Fruit fly (Drosophila melanogaster) whole organism: ENCODE results near the gene Cpr35B.

Experiments
- CG8478 ChIP-seq: fragments of >200 bp; optimal IDR thresholded peaks from 2 replicates; lab custom pipeline; 2018; ENCODE audit warnings: inconsistent platforms
- Dll ChIP-seq: fragments of >200 bp; optimal IDR thresholded peaks from 2 replicates; lab custom pipeline; 2017
- EcR ChIP-seq, 2 experiments: fragments of >200 bp; optimal IDR thresholded peaks; 2 replicates each; lab custom pipeline; 2017; ENCODE audit warnings: missing biosample characterization in 2 of 2, missing genetic modification characterization in 2 of 2, missing genetic modification reagents in 2 of 2
- pan ChIP-seq: fragments of >200 bp; optimal IDR thresholded peaks from 2 replicates; lab custom pipeline; 2017
- psq ChIP-seq: fragments of >200 bp; optimal IDR thresholded peaks from 2 replicates; lab custom pipeline; 2017
- usp ChIP-seq: fragments of >200 bp; optimal IDR thresholded peaks from 2 replicates; lab custom pipeline; 2017; ENCODE audit warnings: missing biosample characterization, missing genetic modification characterization, mixed read lengths

Cpr35B gene

dm6 chr2L:14401616-14402240 lies 23.3 kb downstream of the Cpr35B start:
- TF ChIP-seq Dll (lab: Kevin White, UChicago) (no peak), pan (lab: Kevin White, UChicago) (no peak), CG8478 (lab: Kevin White, UChicago) (no peak), psq (no peak), EcR (GFP tag; optimal IDR thresholded peaks at IDR 0.05; lab: Kevin White, UChicago) (no peak), usp (no peak)

DNA sequence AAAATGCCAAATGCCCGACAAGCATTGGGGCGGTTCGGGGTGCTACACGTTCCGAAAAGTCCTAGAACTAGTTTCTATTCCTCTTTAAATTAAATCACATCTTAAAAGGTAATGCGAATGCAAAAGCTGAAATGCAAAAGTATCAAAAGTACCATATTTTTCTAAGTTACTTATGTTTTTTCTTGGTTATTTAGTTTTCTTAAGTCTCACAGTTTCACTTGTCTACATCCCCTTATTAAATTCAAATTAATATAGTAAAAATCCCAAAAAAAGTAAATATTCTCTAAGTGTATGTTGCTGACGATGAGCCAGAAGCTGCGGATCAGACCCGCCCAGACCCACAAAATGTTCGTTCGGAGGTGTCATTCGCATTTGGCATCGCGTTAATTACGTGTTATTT lies 24.3 kb downstream of the Cpr35B start:
- TF ChIP-seq usp (no peak), psq (no peak), EcR (GFP tag; optimal IDR thresholded peaks at IDR 0.05; lab: Kevin White, UChicago) (no peak), Dll (lab: Kevin White, UChicago) (no peak), pan (lab: Kevin White, UChicago) (no peak), CG8478 (lab: Kevin White, UChicago) (no peak)

dm6 chr2L:14399326-14399725 lies 25.7 kb downstream of the Cpr35B start:
- TF ChIP-seq EcR (GFP tag; optimal IDR thresholded peaks at IDR 0.05; lab: Kevin White, UChicago) (no peak), CG8478 (lab: Kevin White, UChicago) (no peak), usp (no peak), psq (no peak), pan (lab: Kevin White, UChicago) (no peak), Dll (lab: Kevin White, UChicago) (no peak)

DNA sequence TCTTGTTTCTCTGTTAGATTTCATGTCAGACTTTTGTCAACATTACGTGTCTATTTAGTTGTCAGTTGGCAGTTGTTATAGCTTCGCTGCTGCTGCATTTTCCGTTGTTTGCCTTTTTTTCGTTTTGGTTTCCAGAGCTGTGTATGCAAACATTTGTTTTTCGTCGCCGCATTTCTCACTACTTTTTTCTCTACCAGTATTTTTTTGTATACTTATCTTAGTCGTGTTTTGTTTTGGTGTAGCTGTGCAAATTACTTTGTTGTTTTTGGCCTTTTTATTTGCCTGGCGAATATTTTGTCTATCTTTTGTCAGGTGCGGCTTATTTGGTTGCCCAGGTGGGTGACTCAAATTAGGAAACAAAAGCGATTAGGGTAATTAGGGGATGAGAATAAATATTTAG lies 26.4 kb downstream of the Cpr35B start:
- TF ChIP-seq EcR (GFP tag; optimal IDR thresholded peaks at IDR 0.05; lab: Kevin White, UChicago) (no peak), usp (no peak), CG8478 (lab: Kevin White, UChicago) (no peak), psq (no peak), Dll (lab: Kevin White, UChicago) (no peak), pan (lab: Kevin White, UChicago) (no peak)

DNA sequence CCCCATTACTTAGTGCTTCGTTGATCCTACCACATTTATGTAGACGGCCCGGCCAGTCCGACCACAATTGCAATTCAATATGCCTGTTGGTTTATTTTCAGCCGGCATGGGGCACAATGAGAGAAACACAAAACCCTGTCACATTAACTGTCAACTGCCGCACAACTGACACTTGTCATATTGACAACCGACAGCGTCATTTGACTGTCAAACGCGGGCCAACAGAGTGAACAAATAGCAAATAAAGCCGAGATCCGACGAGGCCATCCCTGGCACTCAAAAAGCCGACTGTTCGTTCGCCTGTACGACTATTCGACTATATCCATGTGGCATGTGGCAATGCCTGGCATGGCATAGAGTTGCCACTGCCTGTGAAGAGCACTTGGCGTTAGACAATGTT lies 27.0 kb downstream of the Cpr35B start:
- no peak for TF ChIP-seq Dll (lab: Kevin White, UChicago)
- no peak for TF ChIP-seq pan (lab: Kevin White, UChicago)
- TF ChIP-seq CG8478 (lab: Kevin White, UChicago), result no peak
- TF ChIP-seq psq, result no peak
- TF ChIP-seq usp, result no peak
- TF ChIP-seq EcR (GFP tag; optimal IDR thresholded peaks at IDR 0.05; lab: Kevin White, UChicago), result no peak

DNA sequence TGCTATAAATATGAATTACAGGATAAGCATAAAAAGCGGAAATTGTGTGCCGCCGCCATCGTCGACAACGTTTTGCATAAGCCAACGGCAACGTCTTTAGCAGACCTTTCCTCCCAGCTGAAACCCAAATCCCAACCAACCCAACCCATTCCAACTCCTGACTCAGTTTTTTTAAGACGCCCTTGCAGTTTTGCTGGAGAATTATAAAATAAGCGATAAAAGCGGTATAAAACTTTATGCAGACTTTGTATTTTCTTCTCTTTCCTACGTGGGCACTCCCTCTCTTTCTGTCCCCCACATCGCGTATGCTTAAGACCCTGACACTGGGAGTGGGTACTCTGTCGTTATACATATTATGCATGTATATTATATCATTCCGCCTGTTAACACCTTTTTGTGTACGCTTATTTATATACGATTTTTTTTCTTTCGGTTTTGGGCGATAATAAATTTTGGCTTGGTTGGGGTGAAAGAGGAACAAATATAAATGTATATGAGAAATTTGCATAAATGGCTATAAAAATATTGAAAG lies 27.9 kb downstream of the Cpr35B start:
- TF ChIP-seq psq (no peak), usp (no peak), CG8478 (lab: Kevin White, UChicago) (no peak), pan (lab: Kevin White, UChicago) (no peak), Dll (lab: Kevin White, UChicago) (no peak), EcR (GFP tag; optimal IDR thresholded peaks at IDR 0.05; lab: Kevin White, UChicago) (no peak)

dm6 chr2L:14396263-14396662 lies 28.7 kb downstream of the Cpr35B start:
- TF ChIP-seq psq, result no peak

- no peak for TF ChIP-seq psq
- no peak for TF ChIP-seq Dll (lab: Kevin White, UChicago)
- no peak for TF ChIP-seq CG8478 (lab: Kevin White, UChicago)
- TF ChIP-seq pan (lab: Kevin White, UChicago), result no peak
- TF ChIP-seq usp, result no peak
- no peak for TF ChIP-seq EcR (GFP tag; optimal IDR thresholded peaks at IDR 0.05; lab: Kevin White, UChicago)
These were observed 29.9 kb downstream of the Cpr35B start for dm6 chr2L:14395065-14395439.

DNA sequence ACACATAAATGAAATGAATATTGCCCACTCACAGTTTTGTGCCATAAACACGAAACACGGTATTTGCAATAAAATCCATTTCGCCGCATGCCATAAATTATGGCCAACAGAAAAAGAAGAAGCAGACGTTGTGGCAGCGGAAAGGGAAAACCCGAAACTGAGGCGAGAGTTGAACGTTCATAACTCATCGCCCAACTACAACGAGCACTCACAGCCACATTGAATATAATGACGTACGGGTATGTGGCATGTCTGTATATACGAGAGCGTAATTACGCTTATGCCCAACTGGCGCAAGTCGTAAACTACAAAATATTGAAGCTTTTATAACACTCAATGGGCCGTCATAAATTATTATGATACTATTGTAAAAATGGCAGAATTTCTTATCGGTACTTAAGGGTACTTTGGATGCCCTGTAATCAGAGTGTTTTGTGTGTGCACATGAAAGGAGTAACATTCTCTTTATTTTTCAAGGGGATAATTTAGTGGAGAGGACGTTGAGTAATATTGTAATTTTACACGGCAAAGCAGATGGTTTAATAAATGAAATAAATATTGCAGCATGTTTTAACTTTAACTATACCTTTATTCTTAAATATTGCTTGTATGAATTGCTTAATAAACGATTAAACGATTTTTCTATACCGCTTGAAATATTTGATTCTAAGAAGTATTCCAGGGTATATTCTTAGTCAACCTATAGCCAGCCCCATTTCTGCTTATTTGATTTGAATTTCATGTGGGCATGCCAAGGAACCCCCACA lies 30.5 kb downstream of the Cpr35B start:
- TF ChIP-seq Dll (lab: Kevin White, UChicago), result no peak
- no peak for TF ChIP-seq usp
- TF ChIP-seq psq, result no peak
- TF ChIP-seq EcR (GFP tag; optimal IDR thresholded peaks at IDR 0.05; lab: Kevin White, UChicago), result no peak
- no peak for TF ChIP-seq CG8478 (lab: Kevin White, UChicago)
- TF ChIP-seq pan (lab: Kevin White, UChicago), result no peak

dm6 chr2L:14393527-14393926 lies 31.5 kb downstream of the Cpr35B start:
- TF ChIP-seq CG8478 (lab: Kevin White, UChicago), result no peak
- TF ChIP-seq pan (lab: Kevin White, UChicago), result no peak
- TF ChIP-seq psq, result no peak
- no peak for TF ChIP-seq EcR (GFP tag; optimal IDR thresholded peaks at IDR 0.05; lab: Kevin White, UChicago)
- TF ChIP-seq Dll (lab: Kevin White, UChicago), result no peak
- no peak for TF ChIP-seq usp

DNA sequence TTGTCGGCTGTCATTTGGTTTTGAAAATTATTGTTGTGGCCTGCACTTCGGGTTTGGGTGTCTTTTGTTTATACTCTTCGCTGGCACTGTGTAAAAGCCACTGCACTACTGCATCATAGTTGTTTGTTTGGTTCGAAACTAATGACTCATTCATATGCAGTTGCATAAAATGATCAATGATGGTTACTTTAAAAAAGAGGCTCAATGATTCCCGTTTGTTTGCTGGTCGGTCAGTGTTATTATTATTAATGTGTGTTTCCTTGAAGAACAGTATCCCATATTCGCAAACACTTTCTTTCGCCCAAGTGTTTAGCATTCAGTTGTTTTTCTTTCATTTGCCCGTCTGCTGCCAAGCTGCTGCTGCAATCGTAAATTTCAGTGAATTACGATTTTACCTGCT lies 36.5 kb downstream of the Cpr35B start:
- no peak for TF ChIP-seq pan (lab: Kevin White, UChicago)
- no peak for TF ChIP-seq Dll (lab: Kevin White, UChicago)
- no peak for TF ChIP-seq CG8478 (lab: Kevin White, UChicago)
- no peak for TF ChIP-seq usp
- no peak for TF ChIP-seq psq

DNA sequence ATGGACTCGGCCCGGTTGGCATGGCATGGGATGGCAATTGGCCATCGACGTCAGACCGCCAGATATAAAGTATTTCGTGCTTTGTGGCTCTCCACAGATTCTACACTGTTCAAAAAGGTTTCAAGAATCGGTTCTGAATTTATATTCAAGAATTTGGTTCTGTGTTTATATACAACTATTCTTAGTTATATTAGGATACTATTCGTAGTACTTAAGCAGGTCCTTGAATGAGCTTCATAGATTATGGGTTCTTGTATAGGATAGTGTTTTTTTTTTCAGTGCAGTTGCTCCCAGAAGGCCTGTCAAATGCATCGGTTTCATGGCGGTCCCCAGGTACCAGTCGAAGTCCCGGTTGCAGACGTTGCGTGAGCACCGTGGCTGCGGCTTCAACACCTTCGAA lies 38.5 kb downstream of the Cpr35B start:
- TF ChIP-seq CG8478 (lab: Kevin White, UChicago), result no peak
- TF ChIP-seq Dll (lab: Kevin White, UChicago), result no peak
- no peak for TF ChIP-seq EcR (GFP tag; optimal IDR thresholded peaks at IDR 0.05; lab: Kevin White, UChicago)
- TF ChIP-seq psq, result no peak
- no peak for TF ChIP-seq pan (lab: Kevin White, UChicago)
- no peak for TF ChIP-seq usp
